Fruit fly (Drosophila melanogaster) whole organism, embryonic: ENCODE results near the gene CG45079.

ENCODE experiments used
- Abd-B ChIP-seq: fragments of 200-800 bp; sonication (Bioruptor generic); optimal IDR thresholded peaks from 2 replicates; lab custom pipeline; 2018; ENCODE audit warnings: missing biosample characterization, mild to moderate bottlenecking, missing genetic modification characterization, moderate library complexity
- Ada2b ChIP-seq: fragments of 200-800 bp; sonication (Bioruptor generic); IDR thresholded peaks from 2 replicates; pipeline ENCODE4 v1.3.6; 2022; ENCODE audit warnings: missing biosample characterization, missing genetic modification characterization
- CG10959 ChIP-seq: fragments of 200-800 bp; sonication (Bioruptor generic); IDR thresholded peaks from 2 replicates; pipeline ENCODE4 v1.3.6; 2022; ENCODE audit warnings: missing biosample characterization, missing genetic modification characterization
- CG11247 ChIP-seq: fragments of 200-800 bp; sonication (Bioruptor generic); IDR thresholded peaks from 2 replicates; pipeline ENCODE4 v1.3.6; 2022; ENCODE audit warnings: missing biosample characterization, missing genetic modification characterization
- CG13296 ChIP-seq: fragments of 200-800 bp; sonication (Bioruptor generic); optimal IDR thresholded peaks from 3 replicates; lab custom pipeline; 2018; ENCODE audit warnings: missing biosample characterization, mild to moderate bottlenecking, missing genetic modification characterization
- CG1647 ChIP-seq: fragments of 200-800 bp; sonication (Bioruptor generic); optimal IDR thresholded peaks from 3 replicates; lab custom pipeline; 2016; ENCODE audit warnings: missing biosample characterization, missing genetic modification characterization
- CG16815 ChIP-seq: fragments of 200-800 bp; sonication (Bioruptor generic); optimal IDR thresholded peaks from 3 replicates; lab custom pipeline; 2017; ENCODE audit warnings: missing biosample characterization, mild to moderate bottlenecking, missing genetic modification characterization
- CG1832 ChIP-seq: fragments of 200-800 bp; sonication (Bioruptor generic); optimal IDR thresholded peaks from 2 replicates; lab custom pipeline; 2017; ENCODE audit warnings: missing biosample characterization, mild to moderate bottlenecking, missing genetic modification characterization, inconsistent platforms
- CG18619 ChIP-seq: fragments of 200-800 bp; sonication (Bioruptor generic); optimal IDR thresholded peaks from 3 replicates; lab custom pipeline; 2017; ENCODE audit warnings: missing biosample characterization, mild to moderate bottlenecking, missing genetic modification characterization
- CG3065 ChIP-seq: fragments of 200-800 bp; sonication (Bioruptor generic); optimal IDR thresholded peaks from 2 replicates; lab custom pipeline; 2016; ENCODE audit warnings: missing biosample characterization, missing genetic modification characterization
- CG31441 ChIP-seq: fragments of 200-800 bp; sonication (Bioruptor generic); IDR thresholded peaks from 2 replicates; pipeline ENCODE4 v1.3.6; 2022; ENCODE audit warnings: missing biosample characterization, missing genetic modification characterization
- CG32767 ChIP-seq: fragments of 200-800 bp; sonication (Bioruptor generic); IDR thresholded peaks from 2 replicates; pipeline ENCODE4 v1.3.6; 2022; ENCODE audit warnings: missing biosample characterization, missing genetic modification characterization
- CG3281 ChIP-seq: fragments of 200-800 bp; sonication (Bioruptor generic); optimal IDR thresholded peaks from 3 replicates; lab custom pipeline; 2017; ENCODE audit warnings: missing biosample characterization, mild to moderate bottlenecking, missing genetic modification characterization
- CG4404 ChIP-seq: fragments of 200-800 bp; sonication (Bioruptor generic); IDR thresholded peaks from 2 replicates; pipeline ENCODE4 v1.3.6; 2022; ENCODE audit warnings: missing biosample characterization, missing genetic modification characterization
- CG6683 ChIP-seq: fragments of 200-800 bp; sonication (Bioruptor generic); optimal IDR thresholded peaks from 2 replicates; lab custom pipeline; 2017; ENCODE audit warnings: missing biosample characterization, mild to moderate bottlenecking, missing genetic modification characterization, missing genetic modification reagents
- CG8281 ChIP-seq: fragments of 200-800 bp; sonication (Bioruptor generic); optimal IDR thresholded peaks from 2 replicates; lab custom pipeline; 2018; ENCODE audit warnings: missing biosample characterization, mild to moderate bottlenecking, missing genetic modification characterization, moderate library complexity
- CG9727 ChIP-seq: fragments of 200-800 bp; sonication (Bioruptor generic); optimal IDR thresholded peaks from 3 replicates; lab custom pipeline; 2017; ENCODE audit warnings: missing biosample characterization, mild to moderate bottlenecking, missing genetic modification characterization
- Dip2 ChIP-seq: fragments of 200-800 bp; sonication (Bioruptor generic); IDR thresholded peaks from 2 replicates; pipeline ENCODE4 v1.3.6; 2022; ENCODE audit warnings: missing biosample characterization, missing genetic modification characterization
- ERR ChIP-seq: fragments of 200-800 bp; sonication (Bioruptor generic); optimal IDR thresholded peaks from 2 replicates; lab custom pipeline; 2016; ENCODE audit warnings: missing biosample characterization, missing genetic modification characterization
- Lhr ChIP-seq: fragments of 200-800 bp; sonication (Bioruptor generic); optimal IDR thresholded peaks from 3 replicates; lab custom pipeline; 2017; ENCODE audit warnings: mild to moderate bottlenecking, missing biosample characterization, missing genetic modification reagents, missing genetic modification characterization
- NC2α ChIP-seq: fragments of 200-800 bp; sonication (Bioruptor generic); optimal IDR thresholded peaks from 2 replicates; lab custom pipeline; 2016; ENCODE audit warnings: missing biosample characterization, missing genetic modification characterization
- PHDP ChIP-seq: fragments of 200-800 bp; sonication (Bioruptor generic); optimal IDR thresholded peaks from 3 replicates; lab custom pipeline; 2018; ENCODE audit warnings: missing biosample characterization, mild to moderate bottlenecking, missing genetic modification characterization, moderate library complexity
- al ChIP-seq: fragments of 200-800 bp; sonication (Bioruptor generic); IDR thresholded peaks from 2 replicates; pipeline ENCODE4 v1.3.6; 2022; ENCODE audit warnings: missing biosample characterization, missing genetic modification characterization
- ara ChIP-seq: fragments of 200-800 bp; sonication (Bioruptor generic); IDR thresholded peaks from 2 replicates; pipeline ENCODE4 v1.3.6; 2022; ENCODE audit warnings: missing biosample characterization, missing genetic modification characterization
- cato ChIP-seq: fragments of 200-800 bp; sonication (Bioruptor generic); optimal IDR thresholded peaks from 2 replicates; lab custom pipeline; 2016; ENCODE audit warnings: missing biosample characterization, missing genetic modification characterization, borderline replicate concordance
- caup ChIP-seq: fragments of 200-800 bp; sonication (Bioruptor generic); optimal IDR thresholded peaks from 3 replicates; lab custom pipeline; 2017; ENCODE audit warnings: missing biosample characterization, mild to moderate bottlenecking, missing genetic modification characterization, moderate library complexity; ENCODE audit not compliant: severe bottlenecking
- chm ChIP-seq: fragments of 200-800 bp; sonication (Bioruptor generic); IDR thresholded peaks from 2 replicates; pipeline ENCODE4 v1.3.6; 2022; ENCODE audit warnings: missing biosample characterization, missing genetic modification characterization
- crol ChIP-seq: fragments of 200-800 bp; sonication (Bioruptor generic); IDR thresholded peaks from 2 replicates; pipeline ENCODE4 v1.3.6; 2022; ENCODE audit warnings: missing biosample characterization, missing genetic modification characterization
- dmrt11E ChIP-seq: fragments of 200-800 bp; sonication (Bioruptor generic); optimal IDR thresholded peaks from 3 replicates; lab custom pipeline; 2018; ENCODE audit warnings: missing biosample characterization, mild to moderate bottlenecking, missing genetic modification characterization, moderate library complexity
- emc ChIP-seq: fragments of 200-800 bp; sonication (Bioruptor generic); optimal IDR thresholded peaks from 2 replicates; lab custom pipeline; 2016; ENCODE audit warnings: missing biosample characterization, missing genetic modification characterization
- en ChIP-seq: fragments of 200-800 bp; sonication (Bioruptor generic); optimal IDR thresholded peaks from 2 replicates; lab custom pipeline; 2016; ENCODE audit warnings: missing biosample characterization, missing genetic modification characterization
- hth ChIP-seq: fragments of >200 bp; optimal IDR thresholded peaks from 2 replicates; lab custom pipeline; 2017; ENCODE audit warnings: inconsistent platforms
- insv ChIP-seq, 2 experiments: fragments of 200-800 bp; sonication (Bioruptor generic); optimal IDR thresholded peaks; 3 replicates each; lab custom pipeline; 2016 to 2018; ENCODE audit warnings: missing biosample characterization in 2 of 2, missing genetic modification characterization in 2 of 2
- inv ChIP-seq: fragments of 200-800 bp; sonication (Bioruptor generic); IDR thresholded peaks from 2 replicates; pipeline ENCODE4 v1.3.6; 2022; ENCODE audit warnings: missing biosample characterization, missing genetic modification characterization; ENCODE audit not compliant: partially characterized antibody
- jing ChIP-seq: fragments of 200-800 bp; sonication (Bioruptor generic); optimal IDR thresholded peaks from 2 replicates; lab custom pipeline; 2018; ENCODE audit warnings: missing biosample characterization, mild to moderate bottlenecking, missing genetic modification characterization
- lilli ChIP-seq: fragments of 200-800 bp; sonication (Bioruptor generic); optimal IDR thresholded peaks from 3 replicates; lab custom pipeline; 2016; ENCODE audit warnings: missing biosample characterization, missing genetic modification characterization
- maf-S ChIP-seq: fragments of 200-800 bp; sonication (Bioruptor generic); optimal IDR thresholded peaks from 2 replicates; lab custom pipeline; 2016; ENCODE audit warnings: missing biosample characterization, missing genetic modification characterization
- mirr ChIP-seq: fragments of 200-800 bp; sonication (Bioruptor generic); optimal IDR thresholded peaks from 3 replicates; lab custom pipeline; 2018; ENCODE audit warnings: missing biosample characterization, mild to moderate bottlenecking, missing genetic modification characterization
- mld ChIP-seq: fragments of 200-800 bp; sonication (Bioruptor generic); IDR thresholded peaks from 3 replicates; pipeline ENCODE4 v1.3.6; 2022; ENCODE audit warnings: missing biosample characterization, missing genetic modification characterization; ENCODE audit not compliant: partially characterized antibody
- pb ChIP-seq: fragments of 200-800 bp; sonication (Bioruptor generic); optimal IDR thresholded peaks from 3 replicates; lab custom pipeline; 2016; ENCODE audit warnings: missing biosample characterization, missing genetic modification characterization
- pfk ChIP-seq: fragments of 200-800 bp; sonication (Bioruptor generic); optimal IDR thresholded peaks from 2 replicates; lab custom pipeline; 2018; ENCODE audit warnings: missing biosample characterization, mild to moderate bottlenecking, missing genetic modification characterization, moderate library complexity
- pnt ChIP-seq: fragments of 200-800 bp; sonication (Bioruptor generic); optimal IDR thresholded peaks from 3 replicates; lab custom pipeline; 2016; ENCODE audit warnings: missing biosample characterization, missing genetic modification characterization
- sc ChIP-seq, 3 experiments: fragments of >200 bp in 2 of 3; fragments of 200-800 bp in 1 of 3; sonication (Bioruptor generic) in 1 of 3; optimal IDR thresholded peaks; 2 replicates in 2 of 3; 3 replicates in 1 of 3; lab custom pipeline; 2017; ENCODE audit warnings: mild to moderate bottlenecking in 1 of 3, missing biosample characterization in 1 of 3, missing genetic modification characterization in 1 of 3, missing genetic modification reagents in 1 of 3
- sd ChIP-seq: fragments of 200-800 bp; sonication (Bioruptor generic); optimal IDR thresholded peaks from 3 replicates; lab custom pipeline; 2018; ENCODE audit warnings: missing biosample characterization, mild to moderate bottlenecking, missing genetic modification characterization, moderate library complexity
- seq ChIP-seq: fragments of 200-800 bp; sonication (Bioruptor generic); IDR thresholded peaks from 2 replicates; pipeline ENCODE4 v1.3.6; 2022; ENCODE audit warnings: missing biosample characterization, missing genetic modification characterization
- sug ChIP-seq: fragments of 200-800 bp; optimal IDR thresholded peaks from 2 replicates; lab custom pipeline; 2019; ENCODE audit warnings: missing biosample characterization, mild to moderate bottlenecking, missing genetic modification characterization, moderate library complexity
- tll ChIP-seq, 2 experiments: fragments of 200-800 bp in 1 of 2; fragments of >200 bp in 1 of 2; sonication (Bioruptor generic) in 1 of 2; optimal IDR thresholded peaks; 2 replicates each; lab custom pipeline; 2017 to 2019; ENCODE audit warnings: missing biosample characterization in 2 of 2, missing genetic modification characterization in 2 of 2, mild to moderate bottlenecking in 1 of 2, moderate library complexity in 1 of 2
- toy ChIP-seq: fragments of 200-800 bp; sonication (Bioruptor generic); IDR thresholded peaks from 2 replicates; pipeline ENCODE4 v1.3.6; 2022; ENCODE audit warnings: missing biosample characterization, missing genetic modification characterization
- unc-4 ChIP-seq: fragments of 200-800 bp; sonication (Bioruptor generic); IDR thresholded peaks from 2 replicates; pipeline ENCODE4 v1.3.6; 2022; ENCODE audit warnings: missing biosample characterization, missing genetic modification characterization; ENCODE audit not compliant: partially characterized antibody
- z ChIP-seq: fragments of 200-800 bp; sonication (Bioruptor generic); IDR thresholded peaks from 3 replicates; pipeline ENCODE4 v1.3.6; 2022; ENCODE audit warnings: missing biosample characterization, missing genetic modification characterization
- zfh1 ChIP-seq: fragments of 200-800 bp; sonication (Bioruptor generic); IDR thresholded peaks from 3 replicates; pipeline ENCODE4 v1.3.6; 2022; ENCODE audit warnings: missing biosample characterization, missing genetic modification characterization

CG45079 gene

dm6 chr3R:17115668-17116067 lies 8.6 kb upstream of the CG45079 start (continued):
- TF ChIP-seq jing (GFP tag; lab: Kevin White, UChicago) (no peak), mirr (GFP tag; lab: Kevin White, UChicago) (peak; percentile 52), sug (tag; lab: Kevin White, UChicago) (peak; percentile 48), NC2α (GFP tag; lab: Kevin White, UChicago) (no peak), seq (GFP tag; lab: Robert Waterston, UW) (no peak), PHDP (tag; lab: Kevin White, UChicago) (peak; percentile 67), Ada2b (no peak), pb (GFP tag; lab: Kevin White, UChicago) (no peak), Dip2 (GFP tag; lab: Robert Waterston, UW) (no peak), hth (no peak), dmrt11E (tag; lab: Kevin White, UChicago) (no peak), maf-S (GFP tag; lab: Kevin White, UChicago) (no peak), ERR (GFP tag; lab: Kevin White, UChicago) (no peak), CG31441 (GFP tag; lab: Robert Waterston, UW) (no peak; the same call in 1 of the 2 replicates), cato (GFP tag; lab: Kevin White, UChicago) (no peak), CG1832 (GFP tag; lab: Kevin White, UChicago) (no peak), zfh1 (GFP tag; lab: Robert Waterston, UW) (no peak), crol (GFP tag; lab: Robert Waterston, UW) (no peak), CG13296 (GFP tag; lab: Kevin White, UChicago) (peak; percentile 49), chm (no peak), z (GFP tag; lab: Robert Waterston, UW) (no peak), ara (GFP tag; lab: Robert Waterston, UW) (no peak), CG8281 (peak; percentile 84), sd (tag; lab: Kevin White, UChicago) (peak; percentile 32), en (no peak), al (GFP tag; lab: Robert Waterston, UW) (no peak), CG32767 (GFP tag; lab: Robert Waterston, UW) (no peak), unc-4 (GFP tag; lab: Robert Waterston, UW) (no peak), Lhr (GFP tag; lab: Kevin White, UChicago) (no peak), CG4404 (GFP tag; lab: Robert Waterston, UW) (no peak), CG11247 (GFP tag; lab: Robert Waterston, UW) (no peak), insv (GFP tag; optimal IDR thresholded peaks at IDR 0.05; lab: Kevin White, UChicago) (no peak), sc (optimal IDR thresholded peaks at IDR 0.05; lab: Kevin White, UChicago) (no peak), sc (GFP tag; optimal IDR thresholded peaks at IDR 0.05; lab: Kevin White, UChicago) (no peak), inv (GFP tag; lab: Robert Waterston, UW) (no peak), lilli (GFP tag; lab: Kevin White, UChicago) (no peak), CG3065 (GFP tag; lab: Kevin White, UChicago) (no peak), toy (no peak), CG3281 (GFP tag; lab: Kevin White, UChicago) (no peak), pfk (GFP tag; lab: Kevin White, UChicago) (peak; percentile 35), pnt (GFP tag; lab: Kevin White, UChicago) (no peak), Abd-B (GFP tag; lab: Kevin White, UChicago) (no peak), CG9727 (peak; percentile 21), emc (no peak), CG18619 (GFP tag; lab: Kevin White, UChicago) (peak; percentile 18), CG1647 (GFP tag; lab: Kevin White, UChicago) (no peak), CG10959 (GFP tag; lab: Robert Waterston, UW) (no peak), CG6683 (GFP tag; lab: Kevin White, UChicago) (no peak), CG16815 (GFP tag; lab: Kevin White, UChicago) (no peak), tll (GFP tag; optimal IDR thresholded peaks at IDR 0.05; lab: Kevin White, UChicago) (no peak), caup (GFP tag; lab: Kevin White, UChicago) (peak; percentile 51), mld (GFP tag; lab: Robert Waterston, UW) (no peak)
